Worm (Caenorhabditis elegans): Measurements from ENCODE around the gene ttr-5.

DNA sequence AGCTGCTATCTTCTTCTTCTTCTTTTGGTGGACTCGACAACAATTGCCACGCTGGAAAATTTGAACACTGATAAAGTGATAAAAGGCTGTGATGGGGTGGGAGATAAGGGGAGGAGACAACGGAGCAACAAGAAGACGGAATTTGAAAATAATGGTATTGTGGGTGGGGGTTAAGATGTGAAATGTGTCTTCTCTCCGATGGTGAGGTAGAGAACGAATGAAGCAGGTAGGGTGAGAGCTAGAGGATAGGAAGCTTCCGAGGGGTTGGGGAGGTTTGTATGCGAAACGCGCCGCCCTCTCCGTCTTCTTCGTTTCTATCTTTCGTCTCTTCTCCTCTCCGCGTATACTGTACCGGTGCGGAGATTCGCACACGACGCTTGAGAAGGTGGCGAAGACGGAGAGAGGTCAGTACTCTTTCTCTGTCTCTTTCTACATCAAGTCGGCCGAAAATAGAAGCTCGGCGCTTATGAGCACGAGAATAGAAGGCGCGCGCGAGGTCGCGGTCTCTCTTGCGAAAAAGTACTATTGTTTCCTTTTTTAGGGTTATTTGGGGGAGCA lies 25.4 kb downstream of the ttr-5 start, which contains the start of gene chtb-1:
- TF ChIP-seq dao-5 (tag; optimal IDR thresholded peaks at IDR 0.05) (no peak), him-1 (tag; optimal IDR thresholded peaks at IDR 0.05) (no peak), W03F9.2 (tag; optimal IDR thresholded peaks at IDR 0.05) (no peak)

Measured in whole organism, L4/young adult.